Fruit fly (Drosophila melanogaster) whole organism, embryonic: Measurements from ENCODE around the gene CG4009.

Source experiments
- ATbp ChIP-seq: fragments of 200-800 bp; sonication (Bioruptor generic); optimal IDR thresholded peaks from 2 replicates; lab custom pipeline; 2017; ENCODE audit warnings: missing biosample characterization, mild to moderate bottlenecking, missing genetic modification characterization, missing genetic modification reagents
- Adf1 ChIP-seq: fragments of 200-800 bp; sonication (Bioruptor generic); IDR thresholded peaks from 2 replicates; pipeline ENCODE4 v1.3.6; 2022; ENCODE audit warnings: missing biosample characterization, missing genetic modification characterization
- Atf3 ChIP-seq: fragments of 200-800 bp; sonication (Bioruptor generic); optimal IDR thresholded peaks from 3 replicates; lab custom pipeline; 2016; ENCODE audit warnings: missing biosample characterization, missing genetic modification characterization
- Blimp-1 ChIP-seq: fragments of 200-800 bp; sonication (Bioruptor generic); optimal IDR thresholded peaks from 3 replicates; lab custom pipeline; 2018; ENCODE audit warnings: missing biosample characterization, missing genetic modification characterization, mild to moderate bottlenecking, moderate library complexity, missing genetic modification reagents
- C15 ChIP-seq: fragments of 200-800 bp; sonication (Bioruptor generic); IDR thresholded peaks from 3 replicates; pipeline ENCODE4 v1.3.6; 2022; ENCODE audit warnings: missing biosample characterization, missing genetic modification characterization
- CG10274 ChIP-seq: fragments of 200-800 bp; sonication (Bioruptor generic); optimal IDR thresholded peaks from 3 replicates; lab custom pipeline; 2017; ENCODE audit warnings: missing biosample characterization, mild to moderate bottlenecking, missing genetic modification characterization
- CG10321 ChIP-seq: fragments of 200-800 bp; sonication (Bioruptor generic); IDR thresholded peaks from 2 replicates; pipeline ENCODE4 v1.3.6; 2022; ENCODE audit warnings: missing biosample characterization, missing genetic modification characterization
- CG11247 ChIP-seq: fragments of 200-800 bp; sonication (Bioruptor generic); IDR thresholded peaks from 2 replicates; pipeline ENCODE4 v1.3.6; 2022; ENCODE audit warnings: missing biosample characterization, missing genetic modification characterization
- CG11504 ChIP-seq: fragments of 200-800 bp; sonication (Bioruptor generic); optimal IDR thresholded peaks from 3 replicates; lab custom pipeline; 2019; ENCODE audit warnings: missing biosample characterization, mild to moderate bottlenecking, missing genetic modification characterization, moderate library complexity
- CG12744 ChIP-seq: fragments of 200-800 bp; sonication (Bioruptor generic); optimal IDR thresholded peaks from 2 replicates; lab custom pipeline; 2016; ENCODE audit warnings: missing biosample characterization, missing genetic modification characterization
- CG14860 ChIP-seq: fragments of 200-800 bp; sonication (Bioruptor generic); IDR thresholded peaks from 3 replicates; pipeline ENCODE4 v1.3.6; 2022; ENCODE audit warnings: missing biosample characterization, missing genetic modification characterization; ENCODE audit not compliant: partially characterized antibody
- CG15269 ChIP-seq: fragments of 200-800 bp; sonication (Bioruptor generic); optimal IDR thresholded peaks from 2 replicates; lab custom pipeline; 2018; ENCODE audit warnings: missing biosample characterization, mild to moderate bottlenecking, missing genetic modification characterization, moderate library complexity
- CG15479 ChIP-seq: fragments of 200-800 bp; sonication (Bioruptor generic); optimal IDR thresholded peaks from 3 replicates; lab custom pipeline; 2019; ENCODE audit warnings: missing biosample characterization, mild to moderate bottlenecking, missing genetic modification characterization, moderate library complexity
- CG17186 ChIP-seq: fragments of 200-800 bp; sonication (Bioruptor generic); optimal IDR thresholded peaks from 3 replicates; lab custom pipeline; 2017; ENCODE audit warnings: missing biosample characterization, missing genetic modification reagents, missing genetic modification characterization
- CG17361 ChIP-seq: fragments of 200-800 bp; sonication (Bioruptor generic); IDR thresholded peaks from 3 replicates; pipeline ENCODE4 v1.3.6; 2022; ENCODE audit warnings: missing biosample characterization, missing genetic modification characterization
- CG17829 ChIP-seq: fragments of 200-800 bp; optimal IDR thresholded peaks from 2 replicates; lab custom pipeline; 2019; ENCODE audit warnings: missing biosample characterization, mild to moderate bottlenecking, missing genetic modification characterization, moderate library complexity
- CG18011 ChIP-seq: fragments of 200-800 bp; sonication (Bioruptor generic); optimal IDR thresholded peaks from 2 replicates; lab custom pipeline; 2017; ENCODE audit warnings: missing biosample characterization, missing genetic modification characterization, mild to moderate bottlenecking, moderate library complexity, missing genotype
- CG18476 ChIP-seq: fragments of 200-800 bp; sonication (Bioruptor generic); optimal IDR thresholded peaks from 2 replicates; lab custom pipeline; 2016; ENCODE audit warnings: missing biosample characterization, mild to moderate bottlenecking, missing genetic modification characterization
- CG32767 ChIP-seq: fragments of 200-800 bp; sonication (Bioruptor generic); IDR thresholded peaks from 2 replicates; pipeline ENCODE4 v1.3.6; 2022; ENCODE audit warnings: missing biosample characterization, missing genetic modification characterization
- CG32772 ChIP-seq: fragments of 200-800 bp; sonication (Bioruptor generic); IDR thresholded peaks from 2 replicates; pipeline ENCODE4 v1.3.6; 2022; ENCODE audit warnings: missing biosample characterization, missing genetic modification characterization
- CG3281 ChIP-seq: fragments of 200-800 bp; sonication (Bioruptor generic); optimal IDR thresholded peaks from 3 replicates; lab custom pipeline; 2017; ENCODE audit warnings: missing biosample characterization, mild to moderate bottlenecking, missing genetic modification characterization
- CG3847 ChIP-seq: fragments of 200-800 bp; sonication (Bioruptor generic); IDR thresholded peaks from 2 replicates; pipeline ENCODE4 v1.3.6; 2022; ENCODE audit warnings: missing biosample characterization, missing genetic modification characterization
- CG4328 ChIP-seq: fragments of 200-800 bp; sonication (Bioruptor generic); optimal IDR thresholded peaks from 3 replicates; lab custom pipeline; 2017; ENCODE audit warnings: missing biosample characterization, missing genetic modification reagents, missing genetic modification characterization
- CG6765 ChIP-seq: fragments of 200-800 bp; sonication (Bioruptor generic); optimal IDR thresholded peaks from 3 replicates; lab custom pipeline; 2017; ENCODE audit warnings: missing biosample characterization, mild to moderate bottlenecking, missing genetic modification characterization
- CG7745 ChIP-seq: fragments of 200-800 bp; sonication (Bioruptor generic); optimal IDR thresholded peaks from 2 replicates; lab custom pipeline; 2018; ENCODE audit warnings: missing biosample characterization, mild to moderate bottlenecking, missing genetic modification characterization, moderate library complexity
- CG7928 ChIP-seq: fragments of 200-800 bp; sonication (Bioruptor generic); optimal IDR thresholded peaks from 2 replicates; lab custom pipeline; 2017; ENCODE audit warnings: missing biosample characterization, mild to moderate bottlenecking, missing genetic modification characterization
- CG8478 ChIP-seq: fragments of >200 bp; optimal IDR thresholded peaks from 2 replicates; lab custom pipeline; 2018
- CrebB ChIP-seq: fragments of 200-800 bp; sonication (Bioruptor generic); optimal IDR thresholded peaks from 3 replicates; lab custom pipeline; 2018; ENCODE audit warnings: missing biosample characterization, mild to moderate bottlenecking, missing genetic modification characterization
- Deaf1 ChIP-seq: fragments of 200-800 bp; optimal IDR thresholded peaks from 3 replicates; lab custom pipeline; 2019; ENCODE audit warnings: missing biosample characterization, mild to moderate bottlenecking, missing genetic modification characterization, moderate library complexity
- Dref ChIP-seq: fragments of 200-800 bp; sonication (Bioruptor generic); IDR thresholded peaks from 2 replicates; pipeline ENCODE4 v1.3.6; 2022; ENCODE audit warnings: missing biosample characterization, missing genetic modification characterization
- E2f1 ChIP-seq: fragments of 200-800 bp; sonication (Bioruptor generic); IDR thresholded peaks from 2 replicates; pipeline ENCODE4 v1.3.6; 2022; ENCODE audit warnings: missing biosample characterization, missing genetic modification characterization
- HLH4C ChIP-seq: fragments of 200-800 bp; sonication (Bioruptor generic); IDR thresholded peaks from 3 replicates; pipeline ENCODE4 v1.3.6; 2022; ENCODE audit warnings: missing biosample characterization, missing genetic modification characterization; ENCODE audit not compliant: partially characterized antibody
- Lhr ChIP-seq: fragments of 200-800 bp; sonication (Bioruptor generic); optimal IDR thresholded peaks from 3 replicates; lab custom pipeline; 2017; ENCODE audit warnings: mild to moderate bottlenecking, missing biosample characterization, missing genetic modification reagents, missing genetic modification characterization
- Mad ChIP-seq: fragments of 200-800 bp; sonication (Bioruptor generic); optimal IDR thresholded peaks from 2 replicates; lab custom pipeline; 2016; ENCODE audit warnings: missing biosample characterization, missing genetic modification characterization
- Nf-YC ChIP-seq: fragments of 200-800 bp; optimal IDR thresholded peaks from 3 replicates; lab custom pipeline; 2019; ENCODE audit warnings: missing biosample characterization, mild to moderate bottlenecking, missing genetic modification characterization, moderate library complexity
- Rfx ChIP-seq: fragments of 200-800 bp; sonication (Bioruptor generic); IDR thresholded peaks from 2 replicates; pipeline ENCODE4 v1.3.6; 2022; ENCODE audit warnings: missing biosample characterization, missing genetic modification characterization
- Ssrp ChIP-seq: fragments of 200-800 bp; sonication (Bioruptor generic); optimal IDR thresholded peaks from 2 replicates; lab custom pipeline; 2018; ENCODE audit warnings: missing biosample characterization, mild to moderate bottlenecking, missing genetic modification characterization, moderate library complexity
- Taf1 ChIP-seq: fragments of 200-800 bp; sonication (Bioruptor generic); IDR thresholded peaks from 2 replicates; pipeline ENCODE4 v1.3.6; 2022; ENCODE audit warnings: missing biosample characterization, missing genetic modification characterization
- Usf ChIP-seq: fragments of 200-800 bp; sonication (Bioruptor generic); optimal IDR thresholded peaks from 2 replicates; lab custom pipeline; 2017; ENCODE audit warnings: missing genotype, missing biosample characterization, missing genetic modification characterization
- ab ChIP-seq: fragments of 200-800 bp; sonication (Bioruptor generic); optimal IDR thresholded peaks from 2 replicates; lab custom pipeline; 2016; ENCODE audit warnings: missing biosample characterization, missing genetic modification characterization
- ap ChIP-seq: fragments of 200-800 bp; sonication (Bioruptor generic); IDR thresholded peaks from 2 replicates; pipeline ENCODE4 v1.3.6; 2022; ENCODE audit warnings: missing biosample characterization, missing genetic modification characterization
- cato ChIP-seq: fragments of 200-800 bp; sonication (Bioruptor generic); optimal IDR thresholded peaks from 2 replicates; lab custom pipeline; 2016; ENCODE audit warnings: missing biosample characterization, missing genetic modification characterization, borderline replicate concordance
- chinmo ChIP-seq: fragments of 200-800 bp; sonication (Bioruptor generic); IDR thresholded peaks from 4 replicates; pipeline ENCODE4 v1.3.6; 2022; ENCODE audit warnings: missing biosample characterization, missing genetic modification characterization; ENCODE audit not compliant: partially characterized antibody
- corto ChIP-seq: fragments of 200-800 bp; sonication (Bioruptor generic); optimal IDR thresholded peaks from 2 replicates; lab custom pipeline; 2016; ENCODE audit warnings: missing biosample characterization, mild to moderate bottlenecking, missing genetic modification characterization, moderate library complexity
- h ChIP-seq: fragments of >200 bp; optimal IDR thresholded peaks from 2 replicates; lab custom pipeline; 2017
- nerfin-1 ChIP-seq: fragments of 200-800 bp; sonication (Bioruptor generic); optimal IDR thresholded peaks from 3 replicates; lab custom pipeline; 2019; ENCODE audit warnings: missing biosample characterization, mild to moderate bottlenecking, missing genetic modification characterization, moderate library complexity
- pnt ChIP-seq: fragments of 200-800 bp; sonication (Bioruptor generic); optimal IDR thresholded peaks from 3 replicates; lab custom pipeline; 2016; ENCODE audit warnings: missing biosample characterization, missing genetic modification characterization
- prd ChIP-seq, 3 experiments: fragments of >200 bp in 2 of 3; fragments of 200-800 bp in 1 of 3; sonication (Bioruptor generic) in 1 of 3; optimal IDR thresholded peaks in 2 of 3; IDR thresholded peaks in 1 of 3; 2 replicates in 2 of 3; 3 replicates in 1 of 3; pipeline versions ENCODE4 v1.3.6 to Lab custom; 2017 to 2022; ENCODE audit warnings: missing biosample characterization in 1 of 3, missing genetic modification characterization in 1 of 3
- ssp ChIP-seq: fragments of 200-800 bp; sonication (Bioruptor generic); IDR thresholded peaks from 2 replicates; pipeline ENCODE4 v1.3.6; 2022; ENCODE audit warnings: missing biosample characterization, missing genetic modification characterization

CG4009 gene

dm6 chr3R:17065018-17065784 is 29.4 kb upstream of the CG4009 start (continued):
- TF ChIP-seq ATbp (GFP tag; lab: Kevin White, UChicago), result peak; percentile 93
- TF ChIP-seq CG15269 (tag; lab: Kevin White, UChicago), result peak; percentile 94
- peak; percentile 83 for TF ChIP-seq Atf3
- TF ChIP-seq ssp (GFP tag; lab: Robert Waterston, UW), result peak; percentile 79
- peak; percentile 59 for TF ChIP-seq CG10321 (GFP tag; lab: Robert Waterston, UW)
- peak; percentile 65; the same call in 1 of the 2 replicates for TF ChIP-seq Taf1 (GFP tag; lab: Robert Waterston, UW)
- TF ChIP-seq Nf-YC (tag; lab: Kevin White, UChicago), result peak; percentile 81
- TF ChIP-seq CG18476, result peak; percentile 89
- TF ChIP-seq Deaf1, result peak; percentile 75
- 0 out of 3 replicates have a peak, but pooled peaks have one; percentile 54 for TF ChIP-seq C15 (GFP tag; lab: Robert Waterston, UW)
- TF ChIP-seq ap (GFP tag; lab: Robert Waterston, UW), result peak; percentile 77
- no peak for TF ChIP-seq CG15479 (GFP tag; lab: Kevin White, UChicago)
- TF ChIP-seq ab (GFP tag; lab: Kevin White, UChicago), result peak; percentile 60
- TF ChIP-seq Dref (GFP tag; lab: Robert Waterston, UW), result no peak
- peak; percentile 96 for TF ChIP-seq corto
- peak; percentile 84 for TF ChIP-seq CG6765 (GFP tag; lab: Kevin White, UChicago)
- peak; percentile 98 for TF ChIP-seq chinmo (GFP tag; lab: Robert Waterston, UW)
- TF ChIP-seq pnt (GFP tag; lab: Kevin White, UChicago), result peak; percentile 79
- no peak for TF ChIP-seq prd (optimal IDR thresholded peaks at IDR 0.05; lab: Kevin White, UChicago)
- peak; percentile 92 for TF ChIP-seq prd (GFP tag; IDR thresholded peaks at IDR 0.05; lab: Robert Waterston, UW)
- TF ChIP-seq CG32772, result peak; percentile 84
- TF ChIP-seq Usf (GFP tag; lab: Kevin White, UChicago), result peak; percentile 82
- TF ChIP-seq CrebB (tag; lab: Kevin White, UChicago), result peak; percentile 81
- peak; percentile 65 for TF ChIP-seq Lhr (GFP tag; lab: Kevin White, UChicago)
- peak; percentile 77 for TF ChIP-seq CG18011 (GFP tag; lab: Kevin White, UChicago)
- peak; percentile 25 for TF ChIP-seq CG17186 (GFP tag; lab: Kevin White, UChicago)
- peak; percentile 97 for TF ChIP-seq CG17361
- TF ChIP-seq CG12744 (GFP tag; lab: Kevin White, UChicago), result peak; percentile 89
- TF ChIP-seq h (lab: Kevin White, UChicago), result no peak
- TF ChIP-seq CG3847 (GFP tag; lab: Robert Waterston, UW), result peak; percentile 85
- TF ChIP-seq Ssrp (tag; lab: Kevin White, UChicago), result peak; percentile 91
- TF ChIP-seq cato, result peak; percentile 67
- TF ChIP-seq Rfx (GFP tag; lab: Robert Waterston, UW), result peak; percentile 91
- peak; percentile 64 for TF ChIP-seq CG11247
- peak; percentile 95 for TF ChIP-seq CG17829 (tag; lab: Kevin White, UChicago)
- peak; percentile 89 for TF ChIP-seq nerfin-1 (tag; lab: Kevin White, UChicago)
- peak; percentile 94 for TF ChIP-seq CG3281 (GFP tag; lab: Kevin White, UChicago)
- TF ChIP-seq CG11504 (tag; lab: Kevin White, UChicago), result peak; percentile 95
- TF ChIP-seq HLH4C (GFP tag; lab: Robert Waterston, UW), result peak; percentile 19; the same call in 1 of the 3 replicates
- peak; percentile 79 for TF ChIP-seq Adf1 (GFP tag; lab: Robert Waterston, UW)
- TF ChIP-seq CG7928 (GFP tag; lab: Kevin White, UChicago), result peak; percentile 65
- peak; percentile 81 for TF ChIP-seq Mad (GFP tag; lab: Kevin White, UChicago)
- no peak for TF ChIP-seq CG14860
- TF ChIP-seq CG32767 (GFP tag; lab: Robert Waterston, UW), result peak; percentile 81
- peak; percentile 87 for TF ChIP-seq E2f1 (GFP tag; lab: Robert Waterston, UW)
- TF ChIP-seq CG10274 (GFP tag; lab: Kevin White, UChicago), result peak; percentile 64
- TF ChIP-seq CG4328, result peak; percentile 86
- TF ChIP-seq Blimp-1 (GFP tag; lab: Kevin White, UChicago), result peak; percentile 91
- no peak for TF ChIP-seq CG8478 (lab: Kevin White, UChicago)
- TF ChIP-seq CG7745 (tag; lab: Kevin White, UChicago), result no peak
